Worm (Caenorhabditis elegans) whole organism, L1 larva: ENCODE measurements around the gene Y75B12A.2.

Experiments used
- C16A3.4 ChIP-seq: fragments of 150-350 bp; optimal IDR thresholded peaks from 2 replicates; lab custom pipeline; 2014; ENCODE audit warnings: missing biosample characterization, missing genetic modification characterization
- F16B12.6 ChIP-seq: fragments of 150-350 bp; optimal IDR thresholded peaks from 2 replicates; lab custom pipeline; 2014; ENCODE audit warnings: missing biosample characterization, missing genetic modification characterization
- aha-1 ChIP-seq: fragments of 150-350 bp; optimal IDR thresholded peaks from 2 replicates; lab custom pipeline; 2014; ENCODE audit warnings: missing biosample characterization, missing genetic modification characterization
- aly-2 ChIP-seq: fragments of 150-350 bp; optimal IDR thresholded peaks from 2 replicates; lab custom pipeline; 2014; ENCODE audit warnings: missing biosample characterization, missing genetic modification characterization
- ceh-63 ChIP-seq: fragments of 200-800 bp; sonication (Bioruptor generic); optimal IDR thresholded peaks from 2 replicates; lab custom pipeline; 2018; ENCODE audit warnings: mild to moderate bottlenecking, missing genetic modification characterization, missing compliant biosample characterization
- ceh-8 ChIP-seq: fragments of 200-800 bp; sonication (Bioruptor generic); optimal IDR thresholded peaks from 2 replicates; lab custom pipeline; 2018; ENCODE audit warnings: mild to moderate bottlenecking, missing genetic modification characterization, moderate library complexity, missing compliant biosample characterization
- ceh-82 ChIP-seq, 3 experiments: fragments of 150-350 bp in 1 of 3; sonication (generic microtip) in 2 of 3; optimal IDR thresholded peaks; 2 replicates each; lab custom pipeline; 2014 to 2017; ENCODE audit warnings: missing biosample characterization in 3 of 3, missing genetic modification characterization in 3 of 3
- ces-1 ChIP-seq: fragments of 150-350 bp; optimal IDR thresholded peaks from 2 replicates; lab custom pipeline; 2014; ENCODE audit warnings: missing biosample characterization, missing genetic modification reagents, missing genetic modification characterization
- efl-1 ChIP-seq, 4 experiments: fragments of 150-350 bp; optimal IDR thresholded peaks in 3 of 4; peaks in 1 of 4; 1 replicate in 1 of 4; 2 replicates in 3 of 4; lab custom pipeline; 2014; ENCODE audit warnings: missing biosample characterization in 2 of 4, missing genetic modification characterization in 2 of 4, missing genetic modification reagents in 2 of 4
- egl-13 ChIP-seq: sonication (generic microtip); optimal IDR thresholded peaks from 2 replicates; lab custom pipeline; 2016; ENCODE audit warnings: missing genotype, missing genetic modification reagents, missing genetic modification characterization, missing compliant biosample characterization
- egl-27 ChIP-seq, 2 experiments: fragments of 150-350 bp in 1 of 2; sonication (generic microtip); optimal IDR thresholded peaks; 3 replicates each; lab custom pipeline; 2017 to 2018; ENCODE audit warnings: missing biosample characterization in 2 of 2, missing genetic modification characterization in 2 of 2, missing genetic modification reagents in 2 of 2
- elt-3 ChIP-seq, 6 experiments: fragments of 150-350 bp in 1 of 6; sonication (generic microtip); optimal IDR thresholded peaks; 2 replicates each; lab custom pipeline; 2017 to 2018; ENCODE audit warnings: missing biosample characterization in 6 of 6, missing genetic modification characterization in 6 of 6, inconsistent platforms in 1 of 6
- fkh-10 ChIP-seq: sonication (generic microtip); optimal IDR thresholded peaks from 2 replicates; lab custom pipeline; 2017; ENCODE audit warnings: missing biosample characterization, missing genetic modification reagents, missing genetic modification characterization
- fkh-4 ChIP-seq: sonication (generic microtip); optimal IDR thresholded peaks from 2 replicates; lab custom pipeline; 2016; ENCODE audit warnings: missing compliant biosample characterization, missing genetic modification characterization, borderline replicate concordance
- fkh-8 ChIP-seq: sonication (generic microtip); optimal IDR thresholded peaks from 2 replicates; lab custom pipeline; 2016; ENCODE audit warnings: mild to moderate bottlenecking, missing genetic modification characterization, missing compliant biosample characterization
- hlh-4 ChIP-seq: sonication (generic microtip); optimal IDR thresholded peaks from 2 replicates; lab custom pipeline; 2016; ENCODE audit warnings: mild to moderate bottlenecking, missing genetic modification characterization, missing compliant biosample characterization
- irx-1 ChIP-seq: sonication (generic microtip); optimal IDR thresholded peaks from 2 replicates; lab custom pipeline; 2016; ENCODE audit warnings: missing genetic modification characterization, missing compliant biosample characterization
- lin-14 ChIP-seq: fragments of 200-800 bp; sonication (Bioruptor generic); optimal IDR thresholded peaks from 2 replicates; lab custom pipeline; 2018; ENCODE audit warnings: mild to moderate bottlenecking, missing genetic modification characterization, moderate library complexity, missing compliant biosample characterization
- lin-35 ChIP-seq, 2 experiments: fragments of 150-350 bp; optimal IDR thresholded peaks; 2 replicates each; lab custom pipeline; 2014; ENCODE audit warnings: missing biosample characterization in 2 of 2, missing genetic modification characterization in 2 of 2, missing genetic modification reagents in 2 of 2
- lin-39 ChIP-seq: fragments of 150-350 bp; optimal IDR thresholded peaks from 2 replicates; lab custom pipeline; 2014; ENCODE audit warnings: missing biosample characterization, missing genetic modification reagents, missing genetic modification characterization
- lir-3 ChIP-seq: sonication (generic microtip); optimal IDR thresholded peaks from 2 replicates; lab custom pipeline; 2016; ENCODE audit warnings: mild to moderate bottlenecking, missing genetic modification characterization, moderate library complexity, missing compliant biosample characterization; ENCODE audit not compliant: poor library complexity
- mab-9 ChIP-seq: fragments of 200-800 bp; sonication (Bioruptor generic); IDR thresholded peaks from 2 replicates; pipeline ENCODE4 v1.3.6; 2022; ENCODE audit warnings: missing genetic modification reagents, missing genetic modification characterization, missing compliant biosample characterization
- mdl-1 ChIP-seq, 2 experiments: fragments of 150-350 bp; optimal IDR thresholded peaks; 2 replicates each; lab custom pipeline; 2014 to 2017; ENCODE audit warnings: missing biosample characterization in 2 of 2, missing genetic modification characterization in 2 of 2, inconsistent platforms in 1 of 2
- mep-1 ChIP-seq: fragments of 150-350 bp; optimal IDR thresholded peaks from 2 replicates; lab custom pipeline; 2014; ENCODE audit warnings: missing biosample characterization, missing genetic modification characterization
- nhr-19 ChIP-seq: fragments of 200-800 bp; sonication (Bioruptor generic); conservative IDR thresholded peaks from 2 replicates; pipeline ENCODE4 v1.3.6; 2022; ENCODE audit warnings: missing genetic modification characterization, missing compliant biosample characterization
- nhr-237 ChIP-seq: fragments of 150-350 bp; optimal IDR thresholded peaks from 2 replicates; lab custom pipeline; 2014; ENCODE audit warnings: missing biosample characterization, missing genetic modification characterization
- nhr-71 ChIP-seq: sonication (generic microtip); optimal IDR thresholded peaks from 2 replicates; lab custom pipeline; 2016; ENCODE audit warnings: mild to moderate bottlenecking, missing genetic modification characterization, moderate library complexity, missing compliant biosample characterization
- nhr-76 ChIP-seq: sonication (generic microtip); optimal IDR thresholded peaks from 2 replicates; lab custom pipeline; 2017; ENCODE audit warnings: missing biosample characterization, missing genetic modification characterization
- nhr-77 ChIP-seq: fragments of 150-350 bp; optimal IDR thresholded peaks from 2 replicates; lab custom pipeline; 2014; ENCODE audit warnings: missing biosample characterization, missing genetic modification characterization
- nhr-84 ChIP-seq: sonication (generic microtip); optimal IDR thresholded peaks from 2 replicates; lab custom pipeline; 2017; ENCODE audit warnings: missing biosample characterization, missing genetic modification characterization
- nhr-85 ChIP-seq: sonication (generic microtip); peaks from one replicate; lab custom pipeline; 2016; ENCODE audit warnings: missing genetic modification characterization, inconsistent platforms, missing compliant biosample characterization
- pax-3 ChIP-seq: fragments of 200-800 bp; sonication (Bioruptor generic); optimal IDR thresholded peaks from 2 replicates; lab custom pipeline; 2018; ENCODE audit warnings: mild to moderate bottlenecking, missing genetic modification characterization, moderate library complexity, missing compliant biosample characterization
- rnt-1 ChIP-seq: sonication (generic microtip); optimal IDR thresholded peaks from 2 replicates; lab custom pipeline; 2016; ENCODE audit warnings: mild to moderate bottlenecking, missing genetic modification characterization, moderate library complexity, missing compliant biosample characterization
- skn-1 ChIP-seq: fragments of 150-350 bp; optimal IDR thresholded peaks from 2 replicates; lab custom pipeline; 2014; ENCODE audit warnings: missing biosample characterization, missing genetic modification characterization
- snu-23 ChIP-seq: sonication (generic microtip); optimal IDR thresholded peaks from 2 replicates; lab custom pipeline; 2016; ENCODE audit warnings: missing genetic modification characterization, missing compliant biosample characterization
- sox-4 ChIP-seq: sonication (generic microtip); optimal IDR thresholded peaks from 2 replicates; lab custom pipeline; 2016; ENCODE audit warnings: missing genetic modification characterization, missing compliant biosample characterization
- sptf-1 ChIP-seq: fragments of 150-350 bp; optimal IDR thresholded peaks from 2 replicates; lab custom pipeline; 2014; ENCODE audit warnings: missing biosample characterization, missing genetic modification characterization
- sup-37 ChIP-seq: fragments of 200-800 bp; sonication (Bioruptor generic); optimal IDR thresholded peaks from 2 replicates; lab custom pipeline; 2018; ENCODE audit warnings: mild to moderate bottlenecking, missing genetic modification characterization, missing compliant biosample characterization
- swsn-7 ChIP-seq: sonication (generic microtip); optimal IDR thresholded peaks from 2 replicates; lab custom pipeline; 2016; ENCODE audit warnings: missing genetic modification characterization, missing compliant biosample characterization
- tbx-2 ChIP-seq: sonication (generic microtip); optimal IDR thresholded peaks from 2 replicates; lab custom pipeline; 2016; ENCODE audit warnings: missing genetic modification characterization, missing compliant biosample characterization
- unc-130 ChIP-seq: fragments of 150-350 bp; optimal IDR thresholded peaks from 2 replicates; lab custom pipeline; 2017; ENCODE audit warnings: missing biosample characterization, missing genetic modification characterization, inconsistent platforms
- unc-30 ChIP-seq: sonication (generic microtip); optimal IDR thresholded peaks from 2 replicates; lab custom pipeline; 2017; ENCODE audit warnings: missing biosample characterization, missing genetic modification characterization
- unc-62 ChIP-seq: fragments of 150-350 bp; optimal IDR thresholded peaks from 2 replicates; lab custom pipeline; 2014; ENCODE audit warnings: missing biosample characterization, missing genetic modification reagents, missing genetic modification characterization
- unc-86 ChIP-seq: sonication (generic microtip); optimal IDR thresholded peaks from 2 replicates; lab custom pipeline; 2016; ENCODE audit warnings: missing genetic modification characterization, missing compliant biosample characterization
- unc-98 ChIP-seq: fragments of 200-800 bp; sonication (Bioruptor generic); IDR thresholded peaks from 2 replicates; pipeline ENCODE4 v1.3.6; 2022; ENCODE audit warnings: missing genetic modification characterization, missing compliant biosample characterization
- vab-15 ChIP-seq: sonication (generic microtip); optimal IDR thresholded peaks from 2 replicates; lab custom pipeline; 2017; ENCODE audit warnings: missing genotype, mild to moderate bottlenecking, missing genetic modification characterization, missing compliant biosample characterization
- xbp-1 ChIP-seq: sonication (generic microtip); optimal IDR thresholded peaks from 2 replicates; lab custom pipeline; 2016; ENCODE audit warnings: missing genetic modification characterization, missing compliant biosample characterization
- zip-4 ChIP-seq: fragments of 200-800 bp; sonication (Bioruptor generic); optimal IDR thresholded peaks from 2 replicates; lab custom pipeline; 2018; ENCODE audit warnings: mild to moderate bottlenecking, missing genetic modification characterization, moderate library complexity, missing compliant biosample characterization
- ztf-4 ChIP-seq: fragments of 150-350 bp; optimal IDR thresholded peaks from 2 replicates; lab custom pipeline; 2014; ENCODE audit warnings: missing biosample characterization, missing genetic modification characterization

Gene Y75B12A.2

ce11 chrV:15071015-15071810 is 38.1 kb upstream of the Y75B12A.2 start, which contains the start of gene unc-76 (continued):
- TF ChIP-seq fkh-8 (tag; lab: Kevin White, UChicago) (peak; percentile 95), hlh-4 (tag; lab: Kevin White, UChicago) (no peak), lin-14 (GFP tag; lab: Kevin White, UChicago) (peak; percentile 99), xbp-1 (peak; percentile 80), aha-1 (tag; lab: Kevin White, UChicago) (peak; percentile 7), egl-13 (tag; lab: Kevin White, UChicago) (no peak), nhr-76 (no peak), egl-27 (tag; optimal IDR thresholded peaks at IDR 0.05; lab: Kevin White, UChicago) (peak; percentile 58 to 76), rnt-1 (tag; lab: Kevin White, UChicago) (peak; percentile 95), nhr-19 (GFP tag; lab: Robert Waterston, UW) (peak; percentile 81), fkh-10 (GFP tag; lab: Kevin White, UChicago) (peak; percentile 56), unc-86 (tag; lab: Kevin White, UChicago) (peak; percentile 92), irx-1 (tag; lab: Kevin White, UChicago) (peak; percentile 80), unc-30 (tag; lab: Kevin White, UChicago) (no peak), ceh-63 (GFP tag; lab: Kevin White, UChicago) (no peak), F16B12.6 (tag; lab: Kevin White, UChicago) (peak; percentile 12), pax-3 (peak; percentile 88), fkh-4 (tag; lab: Kevin White, UChicago) (peak; percentile 40), snu-23 (peak; percentile 90), zip-4 (GFP tag; lab: Kevin White, UChicago) (no peak), sptf-1 (tag; lab: Kevin White, UChicago) (no peak), mep-1 (tag; lab: Kevin White, UChicago) (peak; percentile 92), vab-15 (no peak), ceh-8 (GFP tag; lab: Kevin White, UChicago) (peak; percentile 58), tbx-2 (tag; lab: Kevin White, UChicago) (peak; percentile 91), nhr-77 (tag; lab: Kevin White, UChicago) (peak; percentile 71), efl-1 (optimal IDR thresholded peaks at IDR 0.05; lab: Kevin White, UChicago) (peak; percentile 76 to 80), efl-1 (GFP tag; optimal IDR thresholded peaks at IDR 0.05 in 1 of 2; lab: Kevin White, UChicago) (peak; percentile 52 to 94), nhr-237 (tag; lab: Kevin White, UChicago) (peak; percentile 77), aly-2 (tag; lab: Kevin White, UChicago) (peak; percentile 41), skn-1 (tag; lab: Kevin White, UChicago) (peak; percentile 20), sup-37 (GFP tag; lab: Kevin White, UChicago) (no peak), mdl-1 (tag; optimal IDR thresholded peaks at IDR 0.05; lab: Kevin White, UChicago) (peak in 1 of 2 experiments; percentile 50), lir-3 (tag; lab: Kevin White, UChicago) (peak; percentile 81), C16A3.4 (tag; lab: Kevin White, UChicago) (peak; percentile 66), nhr-71 (tag; lab: Kevin White, UChicago) (peak; percentile 94), elt-3 (tag; optimal IDR thresholded peaks at IDR 0.05; lab: Kevin White, UChicago) (no peak), unc-130 (tag; lab: Kevin White, UChicago) (peak; percentile 19), ztf-4 (tag; lab: Kevin White, UChicago) (peak; percentile 53), ces-1 (GFP tag; lab: Kevin White, UChicago) (no peak), unc-62 (no peak), ceh-82 (tag; optimal IDR thresholded peaks at IDR 0.05; lab: Kevin White, UChicago) (peak; percentile 49 to 84 (median 70)), mab-9 (GFP tag; lab: Robert Waterston, UW) (peak; percentile 74), swsn-7 (tag; lab: Kevin White, UChicago) (peak; percentile 90), lin-35 (GFP tag; optimal IDR thresholded peaks at IDR 0.05; lab: Kevin White, UChicago) (peak; percentile 38 to 70), lin-39 (peak; percentile 63), nhr-85 (peak; percentile 88), unc-98 (GFP tag; lab: Robert Waterston, UW) (no peak), sox-4 (tag; lab: Kevin White, UChicago) (peak; percentile 14), nhr-84 (tag; lab: Kevin White, UChicago) (no peak)
